Fruit fly (Drosophila melanogaster) whole organism, pupa: Measurements from ENCODE around the gene odd.

Experiments
- CG10348 ChIP-seq: fragments of 200-800 bp; sonication (Bioruptor generic); IDR thresholded peaks from 2 replicates; pipeline ENCODE4 v1.3.6; 2022; ENCODE audit warnings: missing biosample characterization, missing genetic modification characterization
- CG12605 ChIP-seq: fragments of 200-800 bp; sonication (Bioruptor generic); IDR thresholded peaks from 2 replicates; pipeline ENCODE4 v1.3.6; 2022; ENCODE audit warnings: missing biosample characterization, missing genetic modification characterization
- CG13204 ChIP-seq: fragments of 200-800 bp; sonication (Bioruptor generic); optimal IDR thresholded peaks from 2 replicates; lab custom pipeline; 2018; ENCODE audit warnings: missing biosample characterization, mild to moderate bottlenecking, missing genetic modification characterization, moderate library complexity
- CG14655 ChIP-seq: fragments of 200-800 bp; sonication (Bioruptor generic); optimal IDR thresholded peaks from 3 replicates; lab custom pipeline; 2017; ENCODE audit warnings: mild to moderate bottlenecking, missing biosample characterization, missing genetic modification reagents, missing genetic modification characterization
- CG15710 ChIP-seq: fragments of 200-800 bp; sonication (Bioruptor generic); optimal IDR thresholded peaks from 2 replicates; lab custom pipeline; 2018; ENCODE audit warnings: missing biosample characterization, mild to moderate bottlenecking, missing genetic modification characterization, moderate library complexity
- CG17806 ChIP-seq: fragments of 200-800 bp; sonication (Bioruptor generic); optimal IDR thresholded peaks from 2 replicates; lab custom pipeline; 2018; ENCODE audit warnings: missing biosample characterization, mild to moderate bottlenecking, missing genetic modification characterization, moderate library complexity
- CG32121 ChIP-seq: fragments of 200-800 bp; sonication (Bioruptor generic); IDR thresholded peaks from 2 replicates; pipeline ENCODE4 v1.3.6; 2022; ENCODE audit warnings: missing biosample characterization, missing genetic modification characterization
- CG34367 ChIP-seq: fragments of 200-800 bp; sonication (Bioruptor generic); optimal IDR thresholded peaks from 2 replicates; lab custom pipeline; 2018; ENCODE audit warnings: missing biosample characterization, mild to moderate bottlenecking, missing genetic modification characterization
- CG4496 ChIP-seq: fragments of 200-800 bp; sonication (Bioruptor generic); IDR thresholded peaks from 3 replicates; pipeline ENCODE4 v1.3.6; 2022; ENCODE audit warnings: missing biosample characterization, missing genetic modification characterization
- CG8159 ChIP-seq: fragments of 200-800 bp; sonication (Bioruptor generic); optimal IDR thresholded peaks from 3 replicates; lab custom pipeline; 2018; ENCODE audit warnings: missing biosample characterization, mild to moderate bottlenecking, missing genetic modification characterization, moderate library complexity
- CG8301 ChIP-seq: fragments of 200-800 bp; sonication (Bioruptor generic); optimal IDR thresholded peaks from 2 replicates; lab custom pipeline; 2018; ENCODE audit warnings: missing biosample characterization, mild to moderate bottlenecking, missing genetic modification characterization
- CG9948 ChIP-seq: fragments of 200-800 bp; sonication (Bioruptor generic); optimal IDR thresholded peaks from 2 replicates; lab custom pipeline; 2018; ENCODE audit warnings: missing biosample characterization, mild to moderate bottlenecking, missing genetic modification characterization, moderate library complexity
- D1 ChIP-seq: fragments of 200-800 bp; sonication (Bioruptor generic); optimal IDR thresholded peaks from 2 replicates; lab custom pipeline; 2018; ENCODE audit warnings: missing biosample characterization, mild to moderate bottlenecking, missing genetic modification characterization, moderate library complexity
- EcR ChIP-seq: fragments of 200-800 bp; sonication (Bioruptor generic); optimal IDR thresholded peaks from 3 replicates; lab custom pipeline; 2019; ENCODE audit warnings: missing biosample characterization, missing genetic modification characterization, mild to moderate bottlenecking, moderate library complexity, missing genetic modification reagents
- Ets98B ChIP-seq: fragments of 200-800 bp; sonication (Bioruptor generic); IDR thresholded peaks from 2 replicates; pipeline ENCODE4 v1.3.6; 2022; ENCODE audit warnings: missing biosample characterization, missing genetic modification characterization
- Pif1A ChIP-seq: fragments of 200-800 bp; sonication (Bioruptor generic); optimal IDR thresholded peaks from 3 replicates; lab custom pipeline; 2016; ENCODE audit warnings: missing biosample characterization, missing genetic modification characterization
- Pif1B ChIP-seq: fragments of 200-800 bp; sonication (Bioruptor generic); optimal IDR thresholded peaks from 3 replicates; lab custom pipeline; 2016; ENCODE audit warnings: missing biosample characterization, missing genetic modification characterization
- Snoo ChIP-seq: fragments of 200-800 bp; sonication (Bioruptor generic); optimal IDR thresholded peaks from 3 replicates; lab custom pipeline; 2017; ENCODE audit warnings: missing biosample characterization, mild to moderate bottlenecking, missing genetic modification characterization, inconsistent platforms
- fd96Ca ChIP-seq: fragments of 200-800 bp; sonication (Bioruptor generic); IDR thresholded peaks from 3 replicates; pipeline ENCODE4 v1.3.6; 2022; ENCODE audit warnings: missing biosample characterization, missing genetic modification characterization
- gl ChIP-seq: fragments of 200-800 bp; sonication (Bioruptor generic); optimal IDR thresholded peaks from 2 replicates; lab custom pipeline; 2018; ENCODE audit warnings: missing biosample characterization, mild to moderate bottlenecking, missing genetic modification characterization
- rn ChIP-seq: fragments of 200-800 bp; sonication (Bioruptor generic); IDR thresholded peaks from 2 replicates; pipeline ENCODE4 v1.3.6; 2022; ENCODE audit warnings: missing biosample characterization, missing genetic modification characterization

odd gene

DNA sequence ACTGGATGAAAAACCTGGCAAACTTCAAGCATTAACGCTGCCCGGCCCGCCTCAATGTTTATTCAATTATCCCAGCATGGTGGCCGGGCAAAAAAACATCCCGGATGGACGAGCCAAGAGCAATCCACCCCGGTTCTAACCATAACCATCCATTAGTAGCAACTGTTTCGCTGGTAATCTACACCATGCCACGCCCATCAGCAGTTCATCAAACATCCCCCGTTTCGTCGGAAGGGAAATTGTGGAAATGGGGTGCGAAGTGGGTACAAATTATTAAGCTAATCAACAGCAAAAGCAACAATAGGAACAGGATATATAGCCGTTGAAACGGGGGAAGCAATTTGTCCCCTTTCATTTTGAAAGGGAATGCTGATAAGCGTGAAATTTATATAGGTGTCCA, 35.1 kb downstream of the odd start:
- TF ChIP-seq CG4496 (GFP tag; lab: Robert Waterston, UW) (no peak), D1 (tag; lab: Kevin White, UChicago) (no peak), Pif1A (GFP tag; lab: Kevin White, UChicago) (no peak), Snoo (tag; lab: Kevin White, UChicago) (no peak), Ets98B (GFP tag; lab: Robert Waterston, UW) (no peak), CG8159 (tag; lab: Kevin White, UChicago) (no peak), CG34367 (tag; lab: Kevin White, UChicago) (no peak), rn (GFP tag; lab: Robert Waterston, UW) (no peak), Pif1B (no peak), fd96Ca (GFP tag; lab: Robert Waterston, UW) (no peak), CG14655 (GFP tag; lab: Kevin White, UChicago) (no peak)

DNA sequence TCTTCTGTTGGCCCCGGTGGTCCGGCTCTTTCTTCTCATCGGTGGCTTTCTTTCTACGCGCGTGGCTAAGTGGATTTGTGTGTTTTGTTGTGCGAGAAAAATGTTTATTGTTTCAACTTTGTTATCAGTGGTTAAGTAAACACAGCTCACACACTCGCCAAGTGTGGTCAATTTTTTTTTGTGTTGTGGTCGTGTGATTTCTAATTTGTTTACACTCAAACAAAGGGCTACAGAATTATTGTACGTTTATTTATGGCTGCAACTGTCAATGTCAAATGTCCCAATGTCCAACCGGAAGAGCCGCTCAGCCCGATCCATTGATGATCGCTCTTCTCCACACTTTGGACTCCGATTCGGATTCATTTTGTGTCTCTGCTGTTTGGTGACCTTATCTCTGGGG, 36.0 kb downstream of the odd start:
- TF ChIP-seq CG8301 (tag; lab: Kevin White, UChicago) (no peak), CG14655 (GFP tag; lab: Kevin White, UChicago) (no peak), CG10348 (GFP tag; lab: Robert Waterston, UW) (no peak), CG17806 (no peak), CG9948 (tag; lab: Kevin White, UChicago) (no peak), Pif1A (GFP tag; lab: Kevin White, UChicago) (no peak), Ets98B (GFP tag; lab: Robert Waterston, UW) (no peak), D1 (tag; lab: Kevin White, UChicago) (no peak), rn (GFP tag; lab: Robert Waterston, UW) (no peak), CG4496 (GFP tag; lab: Robert Waterston, UW) (no peak), fd96Ca (GFP tag; lab: Robert Waterston, UW) (no peak), CG8159 (tag; lab: Kevin White, UChicago) (no peak), Pif1B (no peak)

DNA sequence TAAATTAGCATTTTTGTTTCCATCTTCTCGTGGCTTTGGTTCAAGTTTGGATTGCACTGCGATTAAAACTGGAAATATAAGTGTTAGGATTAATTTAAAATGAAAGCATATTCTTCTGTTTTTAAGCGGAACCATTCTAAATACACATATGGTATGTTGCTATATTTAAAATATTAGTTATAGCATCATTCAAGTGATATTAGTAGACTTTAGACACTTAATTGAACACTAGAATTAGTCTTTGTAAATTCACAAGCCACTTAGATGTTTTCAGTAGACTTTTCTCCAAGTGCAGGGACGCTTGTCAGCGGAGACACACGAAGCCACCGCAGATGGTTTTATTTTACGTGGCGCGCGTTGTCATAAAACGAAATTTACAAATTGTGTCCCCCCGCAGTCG, 36.7 kb downstream of the odd start:
- no peak for TF ChIP-seq CG12605 (GFP tag; lab: Robert Waterston, UW)
- TF ChIP-seq Snoo (tag; lab: Kevin White, UChicago), result peak; percentile 25

DNA sequence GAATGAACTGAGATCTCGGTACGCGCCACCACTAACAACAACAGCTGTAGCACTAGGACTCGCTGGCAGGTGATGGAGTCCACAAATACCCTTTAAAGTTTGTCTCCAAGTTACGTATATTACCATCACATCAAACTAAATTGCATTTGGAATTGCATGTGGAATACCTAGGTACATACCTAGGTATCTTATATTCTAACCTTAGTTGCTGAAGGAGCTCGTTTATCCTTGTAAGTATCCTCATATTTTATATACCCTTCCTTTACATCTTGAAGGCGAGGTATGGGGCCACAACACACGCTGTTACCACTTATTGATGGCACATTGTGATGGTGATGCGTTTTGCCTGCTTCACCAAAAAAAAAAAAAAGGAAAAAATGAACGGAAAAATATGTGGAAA, 39.2 kb downstream of the odd start:
- TF ChIP-seq CG8301 (tag; lab: Kevin White, UChicago), result peak; percentile 19
- TF ChIP-seq fd96Ca (GFP tag; lab: Robert Waterston, UW), result no peak
- peak; percentile 11 for TF ChIP-seq CG15710 (tag; lab: Kevin White, UChicago)
- TF ChIP-seq EcR, result no peak
- no peak for TF ChIP-seq CG10348 (GFP tag; lab: Robert Waterston, UW)
- no peak for TF ChIP-seq CG32121 (GFP tag; lab: Robert Waterston, UW)
- peak; percentile 19 for TF ChIP-seq CG17806
- TF ChIP-seq CG34367 (tag; lab: Kevin White, UChicago), result no peak
- peak; percentile 12 for TF ChIP-seq Pif1B
- TF ChIP-seq D1 (tag; lab: Kevin White, UChicago), result no peak
- TF ChIP-seq Ets98B (GFP tag; lab: Robert Waterston, UW), result no peak
- TF ChIP-seq rn (GFP tag; lab: Robert Waterston, UW), result no peak
- no peak for TF ChIP-seq gl (tag; lab: Kevin White, UChicago)
- TF ChIP-seq CG13204 (GFP tag; lab: Kevin White, UChicago), result no peak
- TF ChIP-seq Pif1A (GFP tag; lab: Kevin White, UChicago), result no peak
- no peak for TF ChIP-seq CG4496 (GFP tag; lab: Robert Waterston, UW)
- peak; percentile 52 for TF ChIP-seq CG9948 (tag; lab: Kevin White, UChicago)
- TF ChIP-seq CG12605 (GFP tag; lab: Robert Waterston, UW), result no peak
- TF ChIP-seq CG14655 (GFP tag; lab: Kevin White, UChicago), result peak; percentile 47
- TF ChIP-seq Snoo (tag; lab: Kevin White, UChicago), result no peak
- TF ChIP-seq CG8159 (tag; lab: Kevin White, UChicago), result peak; percentile 48
- TF ChIP-seq, all 21 proteins: peak for 7

DNA sequence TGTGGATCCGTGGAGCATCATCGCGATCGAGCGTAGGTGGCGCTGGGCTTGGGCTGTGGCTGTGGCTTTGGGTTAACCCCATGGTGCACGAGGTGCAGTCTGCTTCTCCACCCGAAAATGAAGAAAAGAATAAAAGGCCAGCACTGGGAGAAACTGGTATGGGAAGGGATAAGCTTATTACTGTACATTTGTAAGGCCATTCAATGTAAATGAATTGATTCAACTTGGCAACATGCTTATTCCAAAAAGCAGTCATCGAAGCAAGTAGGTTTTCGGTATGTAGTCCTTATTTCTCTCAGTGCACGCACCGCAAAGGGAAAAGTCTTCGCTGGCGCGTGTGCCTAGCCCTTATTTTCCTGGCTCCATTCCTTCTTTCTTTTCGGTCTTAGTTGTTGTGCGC, 40.0 kb downstream of the odd start:
- TF ChIP-seq CG14655 (GFP tag; lab: Kevin White, UChicago), result peak; percentile 79
- no peak for TF ChIP-seq D1 (tag; lab: Kevin White, UChicago)
- TF ChIP-seq CG15710 (tag; lab: Kevin White, UChicago), result peak; percentile 54
- peak; percentile 61 for TF ChIP-seq CG17806
- TF ChIP-seq EcR, result no peak
- no peak for TF ChIP-seq CG10348 (GFP tag; lab: Robert Waterston, UW)
- TF ChIP-seq rn (GFP tag; lab: Robert Waterston, UW), result 0 out of 2 replicates have a peak, but pooled peaks have one; percentile 27
- peak; percentile 67; the same call in 2 of the 3 replicates for TF ChIP-seq fd96Ca (GFP tag; lab: Robert Waterston, UW)
- 0 out of 2 replicates have a peak, but pooled peaks have one; percentile 23 for TF ChIP-seq Ets98B (GFP tag; lab: Robert Waterston, UW)
- TF ChIP-seq CG12605 (GFP tag; lab: Robert Waterston, UW), result 0 out of 2 replicates have a peak, but pooled peaks have one; percentile 14
- TF ChIP-seq Pif1A (GFP tag; lab: Kevin White, UChicago), result peak; percentile 60
- TF ChIP-seq gl (tag; lab: Kevin White, UChicago), result no peak
- TF ChIP-seq CG8301 (tag; lab: Kevin White, UChicago), result peak; percentile 60
- peak; percentile 49 for TF ChIP-seq CG34367 (tag; lab: Kevin White, UChicago)
- TF ChIP-seq CG9948 (tag; lab: Kevin White, UChicago), result peak; percentile 62
- peak; percentile 44 for TF ChIP-seq Snoo (tag; lab: Kevin White, UChicago)
- peak; percentile 61 for TF ChIP-seq CG8159 (tag; lab: Kevin White, UChicago)

DNA sequence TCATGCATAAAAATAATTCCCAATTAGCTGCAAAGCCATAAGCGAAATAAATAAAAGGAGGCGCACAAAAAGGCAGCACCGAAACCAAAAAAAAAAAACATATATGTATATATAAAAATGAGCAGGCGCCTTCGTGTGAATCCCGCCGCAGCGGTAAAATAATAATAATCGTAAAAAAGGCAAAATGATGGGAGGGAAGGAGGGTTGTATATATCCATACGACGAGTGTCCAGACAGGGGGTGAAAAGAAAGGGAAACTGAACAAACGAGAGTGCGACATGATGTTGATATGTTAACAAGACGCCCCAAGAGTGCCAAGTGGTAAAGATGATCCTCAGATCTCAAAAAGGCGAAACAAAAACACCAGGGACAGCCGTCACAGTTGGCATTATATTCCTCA, 42.0 kb downstream of the odd start:
- TF ChIP-seq CG4496 (GFP tag; lab: Robert Waterston, UW) (no peak), CG13204 (GFP tag; lab: Kevin White, UChicago) (peak; percentile 2)
